Worm (Caenorhabditis elegans): ENCODE results near the gene C30B5.6.

C30B5.6 gene

ce11 chrII:6250782-6251461 lies 28.5 kb upstream of the C30B5.6 start, which contains the start of gene phb-2 (continued):
- TF ChIP-seq hmg-1.2 (GFP tag; IDR thresholded peaks at IDR 0.05) (peak; percentile 92), rec-8 (tag; optimal IDR thresholded peaks at IDR 0.05) (no peak), snpc-3.4 (tag; optimal IDR thresholded peaks at IDR 0.05) (peak; percentile 19), ama-1 (optimal IDR thresholded peaks at IDR 0.05) (no peak), ama-1 (GFP tag; optimal IDR thresholded peaks at IDR 0.05) (peak in 1 of 2 experiments; percentile 32), let-526 (GFP tag; IDR thresholded peaks at IDR 0.05) (0 out of 2 replicates have a peak, but pooled peaks have one; percentile 7), lsy-27 (tag; optimal IDR thresholded peaks at IDR 0.05; ENCODE audit: borderline replicate concordance, insufficient read depth) (no peak), nhr-27 (tag; optimal IDR thresholded peaks at IDR 0.05) (no peak), cebp-2 (GFP tag; IDR thresholded peaks at IDR 0.05) (no peak), atf-7 (tag; optimal IDR thresholded peaks at IDR 0.05) (no peak), aptf-3 (GFP tag; IDR thresholded peaks at IDR 0.05) (no peak), him-1 (tag; optimal IDR thresholded peaks at IDR 0.05) (no peak), xnd-1 (tag; optimal IDR thresholded peaks at IDR 0.05) (no peak), B0035.1 (tag; optimal IDR thresholded peaks at IDR 0.05) (no peak), ztf-22 (GFP tag; optimal IDR thresholded peaks at IDR 0.05) (no peak), T07F8.4 (tag; optimal IDR thresholded peaks at IDR 0.05) (no peak), ccch-3 (GFP tag; optimal IDR thresholded peaks at IDR 0.05) (peak; percentile 2), ceh-27 (GFP tag; optimal IDR thresholded peaks at IDR 0.05) (peak; percentile 68), F57A8.1 (GFP tag; optimal IDR thresholded peaks at IDR 0.05) (no peak), unc-130 (GFP tag; optimal IDR thresholded peaks at IDR 0.05) (no peak), lin-40 (tag; optimal IDR thresholded peaks at IDR 0.05) (peak; percentile 38), F37B4.10 (GFP tag; IDR thresholded peaks at IDR 0.05) (no peak), lsl-1 (GFP tag; optimal IDR thresholded peaks at IDR 0.05) (peak; percentile 50), hrde-1 (tag; optimal IDR thresholded peaks at IDR 0.05; ENCODE audit: borderline replicate concordance) (no peak), hlh-26 (GFP tag; conservative IDR thresholded peaks at IDR 0.05) (no peak), pha-4 (tag; optimal IDR thresholded peaks at IDR 0.05) (peak; percentile 51), Y95B8A.8 (GFP tag; IDR thresholded peaks at IDR 0.05) (no peak), K11D2.4 (GFP tag; IDR thresholded peaks at IDR 0.05) (no peak), attf-5 (GFP tag; optimal IDR thresholded peaks at IDR 0.05) (peak; percentile 77), madf-10 (tag; optimal IDR thresholded peaks at IDR 0.05) (no peak), snpc-1.3 (tag; optimal IDR thresholded peaks at IDR 0.05; ENCODE audit: insufficient read depth) (peak; percentile 64), gei-17 (GFP tag; optimal IDR thresholded peaks at IDR 0.05) (no peak), attf-3 (GFP tag; conservative IDR thresholded peaks at IDR 0.05) (no peak), somi-1 (GFP tag; optimal IDR thresholded peaks at IDR 0.05) (no peak), snpc-1.1 (tag; optimal IDR thresholded peaks at IDR 0.05; ENCODE audit: insufficient read depth) (no peak), sea-2 (GFP tag; IDR thresholded peaks at IDR 0.05) (no peak)

DNA sequence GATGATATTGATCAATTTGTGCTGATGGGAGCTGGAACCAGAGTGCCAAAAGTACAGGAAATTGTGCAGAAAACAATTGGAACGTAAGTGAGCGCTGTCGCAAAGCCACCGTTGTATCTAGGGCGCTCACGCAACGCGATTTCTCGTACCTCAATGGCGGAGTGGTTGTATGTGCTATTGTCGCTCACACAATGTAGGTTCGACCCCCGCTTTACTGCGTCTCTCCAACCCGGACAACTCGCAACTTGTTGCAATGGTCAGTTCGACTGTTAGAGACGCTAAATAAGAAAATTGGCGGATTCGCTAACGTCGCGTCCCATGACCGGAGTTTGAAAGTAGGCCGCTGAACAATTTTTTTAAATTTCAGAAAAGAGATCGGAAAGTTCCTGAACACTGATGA lies 26.0 kb upstream of the C30B5.6 start:
- TF ChIP-seq bed-2 (GFP tag; IDR thresholded peaks at IDR 0.05) = 0 out of 2 replicates have a peak, but pooled peaks have one; percentile 15
- 0 out of 2 replicates have a peak, but pooled peaks have one; percentile 20 for TF ChIP-seq C06A6.2 (GFP tag; conservative IDR thresholded peaks at IDR 0.05)
- peak; percentile 50 for TF ChIP-seq chd-7 (tag; optimal IDR thresholded peaks at IDR 0.05)
- TF ChIP-seq F37B4.10 (GFP tag; IDR thresholded peaks at IDR 0.05) = no peak
- no peak for TF ChIP-seq lag-1 (GFP tag; IDR thresholded peaks at IDR 0.05)
- no peak for TF ChIP-seq Y56A3A.18 (GFP tag; IDR thresholded peaks at IDR 0.05)
- peak; percentile 63 for TF ChIP-seq fkh-3 (tag; optimal IDR thresholded peaks at IDR 0.05)
- TF ChIP-seq repo-1 (tag; optimal IDR thresholded peaks at IDR 0.05) = peak; percentile 71
- TF ChIP-seq mcd-1 (GFP tag; IDR thresholded peaks at IDR 0.05) = peak; percentile 54; the same call in 1 of the 2 replicates
- no peak for TF ChIP-seq sea-2 (GFP tag; IDR thresholded peaks at IDR 0.05)
- TF ChIP-seq ekl-4 (GFP tag; IDR thresholded peaks at IDR 0.05) = peak; percentile 87
- no peak for TF ChIP-seq nhr-179 (tag; optimal IDR thresholded peaks at IDR 0.05)
- TF ChIP-seq lin-26 (GFP tag; IDR thresholded peaks at IDR 0.05) = peak; percentile 80
- TF ChIP-seq zim-3 (tag; optimal IDR thresholded peaks at IDR 0.05) = no peak
- no peak for TF ChIP-seq ama-1 (optimal IDR thresholded peaks at IDR 0.05)
- peak; percentile 66 to 71 for TF ChIP-seq ama-1 (GFP tag; optimal IDR thresholded peaks at IDR 0.05)
